Worm (Caenorhabditis elegans): ENCODE measurements around the gene ZK512.7.

DNA sequence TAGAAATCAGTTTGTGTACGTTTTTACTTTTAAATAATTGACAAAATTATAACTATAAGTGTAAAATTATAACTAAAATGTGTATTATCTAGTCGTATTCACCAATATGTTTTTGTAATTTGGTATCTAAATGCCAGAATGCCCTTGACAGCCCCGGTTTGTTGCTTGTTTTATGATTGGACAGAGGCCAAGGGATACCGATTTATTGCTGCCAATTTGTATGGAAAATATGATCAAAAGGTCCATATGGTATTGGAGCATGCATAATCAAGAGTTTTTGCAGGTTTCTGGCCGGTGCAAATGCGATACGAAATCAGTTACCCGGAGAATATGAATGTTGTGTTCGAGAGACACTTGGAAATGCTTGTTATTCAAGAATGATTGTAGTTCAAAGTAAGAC lies 22.8 kb downstream of the ZK512.7 start:
- TF ChIP-seq daf-19 (GFP tag; conservative IDR thresholded peaks at IDR 0.05) (no peak), nhr-10 (tag; optimal IDR thresholded peaks at IDR 0.05) (no peak), R02D3.7 (tag; optimal IDR thresholded peaks at IDR 0.05) (no peak), ces-1 (GFP tag; optimal IDR thresholded peaks at IDR 0.05) (no peak), skn-1 (tag; optimal IDR thresholded peaks at IDR 0.05) (no peak), fos-1 (tag; optimal IDR thresholded peaks at IDR 0.05) (no peak), snpc-4 (tag; optimal IDR thresholded peaks at IDR 0.05) (no peak), ama-1 (optimal IDR thresholded peaks at IDR 0.05) (no peak)

All from whole organism, L4 larva.